Fruit fly (Drosophila melanogaster) whole organism, prepupa: ENCODE data around the gene eIF1.
A peak's percentile ranks its signal among the peaks of the same experiment; 100 is the strongest.

ENCODE experiments used
- Blimp-1 ChIP-seq: fragments of 200-800 bp; sonication (Bioruptor generic); optimal IDR thresholded peaks from 3 replicates; lab custom pipeline; 2017; ENCODE audit warnings: missing biosample characterization, missing genetic modification characterization, mild to moderate bottlenecking, moderate library complexity, missing genetic modification reagents
- CG10631 ChIP-seq: fragments of 200-800 bp; sonication (Bioruptor generic); optimal IDR thresholded peaks from 2 replicates; lab custom pipeline; 2016; ENCODE audit warnings: missing biosample characterization, missing genetic modification characterization
- CG10669 ChIP-seq: fragments of 200-800 bp; sonication (Bioruptor generic); optimal IDR thresholded peaks from 3 replicates; lab custom pipeline; 2018; ENCODE audit warnings: missing biosample characterization, mild to moderate bottlenecking, missing genetic modification characterization, moderate library complexity
- CG11762 ChIP-seq: fragments of 200-800 bp; sonication (Bioruptor generic); optimal IDR thresholded peaks from 3 replicates; lab custom pipeline; 2016; ENCODE audit warnings: missing biosample characterization, missing genetic modification characterization; ENCODE audit not compliant: insufficient read depth
- CG11902 ChIP-seq: fragments of 200-800 bp; sonication (Bioruptor generic); optimal IDR thresholded peaks from 3 replicates; lab custom pipeline; 2016; ENCODE audit warnings: missing biosample characterization, missing genetic modification characterization
- CG15336 ChIP-seq: fragments of 200-800 bp; sonication (Bioruptor generic); IDR thresholded peaks from 2 replicates; pipeline ENCODE4 v1.3.6; 2022; ENCODE audit warnings: missing biosample characterization, missing genetic modification characterization
- CG1621 ChIP-seq: fragments of 200-800 bp; sonication (Bioruptor generic); optimal IDR thresholded peaks from 3 replicates; lab custom pipeline; 2018; ENCODE audit warnings: missing biosample characterization, mild to moderate bottlenecking, missing genetic modification characterization
- CG16779 ChIP-seq: fragments of 200-800 bp; sonication (Bioruptor generic); optimal IDR thresholded peaks from 3 replicates; lab custom pipeline; 2017; ENCODE audit warnings: missing biosample characterization, mild to moderate bottlenecking, missing genetic modification characterization
- CG31627 ChIP-seq: fragments of 200-800 bp; sonication (Bioruptor generic); optimal IDR thresholded peaks from 3 replicates; lab custom pipeline; 2016; ENCODE audit warnings: missing biosample characterization, missing genetic modification characterization
- CG32006 ChIP-seq: fragments of 200-800 bp; sonication (Bioruptor generic); optimal IDR thresholded peaks from 3 replicates; lab custom pipeline; 2017; ENCODE audit warnings: missing biosample characterization, mild to moderate bottlenecking, missing genetic modification characterization
- CG34406 ChIP-seq: fragments of 200-800 bp; sonication (Bioruptor generic); optimal IDR thresholded peaks from 3 replicates; lab custom pipeline; 2016; ENCODE audit warnings: missing biosample characterization, missing genetic modification characterization
- CG3919 ChIP-seq: fragments of 200-800 bp; sonication (Bioruptor generic); optimal IDR thresholded peaks from 3 replicates; lab custom pipeline; 2016; ENCODE audit warnings: missing biosample characterization, missing genetic modification characterization
- CG4318 ChIP-seq: fragments of 200-800 bp; sonication (Bioruptor generic); optimal IDR thresholded peaks from 3 replicates; lab custom pipeline; 2017; ENCODE audit warnings: missing biosample characterization, mild to moderate bottlenecking, missing genetic modification characterization
- CG6276 ChIP-seq: fragments of 200-800 bp; sonication (Bioruptor generic); optimal IDR thresholded peaks from 2 replicates; lab custom pipeline; 2017; ENCODE audit warnings: missing biosample characterization, mild to moderate bottlenecking, missing genetic modification characterization
- CG6792 ChIP-seq: fragments of 200-800 bp; sonication (Bioruptor generic); optimal IDR thresholded peaks from 3 replicates; lab custom pipeline; 2016; ENCODE audit warnings: missing biosample characterization, missing genetic modification characterization
- CG6808 ChIP-seq: fragments of 200-800 bp; sonication (Bioruptor generic); optimal IDR thresholded peaks from 3 replicates; lab custom pipeline; 2017; ENCODE audit warnings: missing biosample characterization, missing genetic modification characterization, mild to moderate bottlenecking, moderate library complexity, missing genetic modification reagents
- CG6854 ChIP-seq: fragments of 200-800 bp; sonication (Bioruptor generic); optimal IDR thresholded peaks from 2 replicates; lab custom pipeline; 2017; ENCODE audit warnings: missing biosample characterization, mild to moderate bottlenecking, missing genetic modification characterization
- CG8119 ChIP-seq: fragments of 200-800 bp; sonication (Bioruptor generic); IDR thresholded peaks from 3 replicates; pipeline ENCODE4 v1.3.6; 2022; ENCODE audit warnings: missing biosample characterization, missing genetic modification characterization
- CG8319 ChIP-seq: fragments of 200-800 bp; sonication (Bioruptor generic); optimal IDR thresholded peaks from 3 replicates; lab custom pipeline; 2016; ENCODE audit warnings: missing biosample characterization, missing genetic modification characterization
- CG8632 ChIP-seq: fragments of 200-800 bp; sonication (Bioruptor generic); optimal IDR thresholded peaks from 3 replicates; lab custom pipeline; 2016; ENCODE audit warnings: missing biosample characterization, missing genetic modification characterization
- Eip75B ChIP-seq: fragments of 200-800 bp; sonication (Bioruptor generic); optimal IDR thresholded peaks from 3 replicates; lab custom pipeline; 2016; ENCODE audit warnings: missing biosample characterization, missing genetic modification characterization
- Eip78C ChIP-seq: fragments of 200-800 bp; sonication (Bioruptor generic); peaks from one replicate; lab custom pipeline; 2016; ENCODE audit warnings: missing biosample characterization, missing genetic modification characterization
- Eip93F ChIP-seq: fragments of 200-800 bp; sonication (Bioruptor generic); optimal IDR thresholded peaks from 2 replicates; lab custom pipeline; 2016; ENCODE audit warnings: missing biosample characterization, mild to moderate bottlenecking, missing genetic modification characterization
- Ets21C ChIP-seq: fragments of 200-800 bp; sonication (Bioruptor generic); optimal IDR thresholded peaks from 3 replicates; lab custom pipeline; 2016; ENCODE audit warnings: missing biosample characterization, missing genetic modification characterization
- Ets96B ChIP-seq: fragments of 200-800 bp; optimal IDR thresholded peaks from 2 replicates; lab custom pipeline; 2019; ENCODE audit warnings: missing biosample characterization, mild to moderate bottlenecking, missing genetic modification characterization, moderate library complexity
- Hr39 ChIP-seq: fragments of 200-800 bp; sonication (Bioruptor generic); optimal IDR thresholded peaks from 2 replicates; lab custom pipeline; 2016; ENCODE audit warnings: missing biosample characterization, missing genetic modification characterization
- Lpt ChIP-seq: fragments of 200-800 bp; sonication (Bioruptor generic); optimal IDR thresholded peaks from 3 replicates; lab custom pipeline; 2016; ENCODE audit warnings: missing biosample characterization, missing genetic modification characterization
- Met ChIP-seq: fragments of 200-800 bp; sonication (Bioruptor generic); optimal IDR thresholded peaks from 3 replicates; lab custom pipeline; 2016; ENCODE audit warnings: missing biosample characterization, missing genetic modification characterization
- Smox ChIP-seq: fragments of 200-800 bp; sonication (Bioruptor generic); optimal IDR thresholded peaks from 3 replicates; lab custom pipeline; 2016; ENCODE audit warnings: missing biosample characterization, missing genetic modification characterization
- Sox102F ChIP-seq: fragments of 200-800 bp; sonication (Bioruptor generic); optimal IDR thresholded peaks from 2 replicates; lab custom pipeline; 2016; ENCODE audit warnings: missing biosample characterization, mild to moderate bottlenecking, missing genetic modification characterization
- Sox14 ChIP-seq: fragments of 200-800 bp; sonication (Bioruptor generic); optimal IDR thresholded peaks from 3 replicates; lab custom pipeline; 2016; ENCODE audit warnings: missing biosample characterization, missing genetic modification characterization
- Sox15 ChIP-seq: fragments of 200-800 bp; sonication (Bioruptor generic); optimal IDR thresholded peaks from 3 replicates; lab custom pipeline; 2016; ENCODE audit warnings: missing biosample characterization, missing genetic modification characterization
- achi ChIP-seq: fragments of 200-800 bp; sonication (Bioruptor generic); optimal IDR thresholded peaks from 3 replicates; lab custom pipeline; 2016; ENCODE audit warnings: missing biosample characterization, missing genetic modification characterization
- acj6 ChIP-seq: fragments of 200-800 bp; sonication (Bioruptor generic); optimal IDR thresholded peaks from 3 replicates; lab custom pipeline; 2016; ENCODE audit warnings: missing biosample characterization, missing genetic modification characterization
- cyc ChIP-seq: fragments of 200-800 bp; sonication (Bioruptor generic); optimal IDR thresholded peaks from 3 replicates; lab custom pipeline; 2016; ENCODE audit warnings: missing biosample characterization, missing genetic modification characterization
- dac ChIP-seq: fragments of 200-800 bp; sonication (Bioruptor generic); optimal IDR thresholded peaks from 2 replicates; lab custom pipeline; 2017; ENCODE audit warnings: missing biosample characterization, mild to moderate bottlenecking, missing genetic modification characterization
- dsx ChIP-seq: fragments of 200-800 bp; optimal IDR thresholded peaks from 3 replicates; lab custom pipeline; 2019; ENCODE audit warnings: missing biosample characterization, mild to moderate bottlenecking, missing genetic modification characterization, moderate library complexity; ENCODE audit not compliant: poor library complexity, severe bottlenecking
- eg ChIP-seq: fragments of 200-800 bp; sonication (Bioruptor generic); IDR thresholded peaks from 3 replicates; pipeline ENCODE4 v1.3.6; 2022; ENCODE audit warnings: missing biosample characterization, missing genetic modification characterization
- esn ChIP-seq: fragments of 200-800 bp; sonication (Bioruptor generic); optimal IDR thresholded peaks from 2 replicates; lab custom pipeline; 2016; ENCODE audit warnings: missing biosample characterization, mild to moderate bottlenecking, missing genetic modification characterization, moderate library complexity
- fd59A ChIP-seq: fragments of 200-800 bp; sonication (Bioruptor generic); optimal IDR thresholded peaks from 2 replicates; lab custom pipeline; 2017; ENCODE audit warnings: missing biosample characterization, mild to moderate bottlenecking, missing genetic modification characterization, missing genetic modification reagents
- fd85E ChIP-seq: fragments of 200-800 bp; sonication (Bioruptor generic); optimal IDR thresholded peaks from 3 replicates; lab custom pipeline; 2016; ENCODE audit warnings: missing biosample characterization, missing genetic modification characterization
- fkh ChIP-seq: fragments of 200-800 bp; sonication (Bioruptor generic); optimal IDR thresholded peaks from 3 replicates; lab custom pipeline; 2017; ENCODE audit warnings: missing biosample characterization, mild to moderate bottlenecking, missing genetic modification characterization, moderate library complexity
- lz ChIP-seq: fragments of 200-800 bp; sonication (Bioruptor generic); optimal IDR thresholded peaks from 3 replicates; lab custom pipeline; 2016; ENCODE audit warnings: missing biosample characterization, missing genetic modification characterization
- salr ChIP-seq, 2 experiments: fragments of 200-800 bp; sonication (Bioruptor generic); optimal IDR thresholded peaks; 3 replicates each; lab custom pipeline; 2016 to 2018; ENCODE audit warnings: missing biosample characterization in 2 of 2, missing genetic modification characterization in 2 of 2, mild to moderate bottlenecking in 1 of 2
- spab ChIP-seq: fragments of 200-800 bp; sonication (Bioruptor generic); optimal IDR thresholded peaks from 2 replicates; lab custom pipeline; 2017; ENCODE audit warnings: missing biosample characterization, mild to moderate bottlenecking, missing genetic modification characterization, missing genetic modification reagents
- ss ChIP-seq, 2 experiments: fragments of 200-800 bp; sonication (Bioruptor generic); optimal IDR thresholded peaks; 2 replicates in 1 of 2; 3 replicates in 1 of 2; lab custom pipeline; 2017 to 2018; ENCODE audit warnings: mild to moderate bottlenecking in 2 of 2, missing biosample characterization in 2 of 2, missing genetic modification characterization in 2 of 2, moderate library complexity in 1 of 2
- svp ChIP-seq: fragments of 200-800 bp; sonication (Bioruptor generic); peaks from one replicate; lab custom pipeline; 2016; ENCODE audit warnings: missing biosample characterization, missing genetic modification characterization
- topi ChIP-seq: fragments of 200-800 bp; sonication (Bioruptor generic); optimal IDR thresholded peaks from 3 replicates; lab custom pipeline; 2016; ENCODE audit warnings: missing biosample characterization, missing genetic modification characterization

Gene eIF1

DNA sequence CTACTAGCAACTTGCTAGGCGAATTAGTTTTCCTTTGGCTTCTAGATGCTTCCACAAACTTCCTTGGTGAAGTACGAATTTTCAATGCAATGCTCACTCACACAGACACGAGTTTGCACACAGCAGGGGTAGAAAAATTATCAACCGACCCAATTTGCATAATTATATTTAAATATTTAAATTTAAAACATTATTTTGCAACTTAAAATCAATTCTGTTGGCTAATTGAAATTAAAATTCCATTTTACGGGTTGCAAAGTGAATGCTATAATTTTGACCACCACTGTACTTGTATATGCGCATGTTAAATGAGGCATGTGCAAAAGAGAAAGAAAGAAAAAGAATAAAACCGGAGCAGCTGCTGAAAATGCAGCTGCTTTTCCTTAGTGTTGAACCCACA is 29.1 kb upstream of the eIF1 start (continued):
- TF ChIP-seq CG10631 (GFP tag; lab: Kevin White, UChicago) (peak; percentile 98), CG16779 (peak; percentile 93), Met (peak; percentile 97), achi (peak; percentile 98), eg (GFP tag; lab: Robert Waterston, UW) (peak; percentile 99), CG8119 (GFP tag; lab: Robert Waterston, UW) (peak; percentile 98), acj6 (GFP tag; lab: Kevin White, UChicago) (peak; percentile 97), Sox15 (GFP tag; lab: Kevin White, UChicago) (peak; percentile 88), CG4318 (GFP tag; lab: Kevin White, UChicago) (peak; percentile 94), CG1621 (tag; lab: Kevin White, UChicago) (peak; percentile 92), CG6792 (GFP tag; lab: Kevin White, UChicago) (peak; percentile 95), CG34406 (GFP tag; lab: Kevin White, UChicago) (peak; percentile 98), Eip78C (peak; percentile 98), CG3919 (peak; percentile 98), Sox14 (GFP tag; lab: Kevin White, UChicago) (peak; percentile 94), ss (GFP tag; optimal IDR thresholded peaks at IDR 0.05; lab: Kevin White, UChicago) (peak; percentile 69 to 83), CG6276 (GFP tag; lab: Kevin White, UChicago) (peak; percentile 98), CG8319 (GFP tag; lab: Kevin White, UChicago) (peak; percentile 94), CG32006 (GFP tag; lab: Kevin White, UChicago) (peak; percentile 99), cyc (GFP tag; lab: Kevin White, UChicago) (peak; percentile 95), CG15336 (peak; percentile 99), CG6854 (peak; percentile 74), fd85E (GFP tag; lab: Kevin White, UChicago) (peak; percentile 93), salr (GFP tag; optimal IDR thresholded peaks at IDR 0.05; lab: Kevin White, UChicago) (peak; percentile 89 to 97)
- TF ChIP-seq, all 60 proteins: peak for 59

DNA sequence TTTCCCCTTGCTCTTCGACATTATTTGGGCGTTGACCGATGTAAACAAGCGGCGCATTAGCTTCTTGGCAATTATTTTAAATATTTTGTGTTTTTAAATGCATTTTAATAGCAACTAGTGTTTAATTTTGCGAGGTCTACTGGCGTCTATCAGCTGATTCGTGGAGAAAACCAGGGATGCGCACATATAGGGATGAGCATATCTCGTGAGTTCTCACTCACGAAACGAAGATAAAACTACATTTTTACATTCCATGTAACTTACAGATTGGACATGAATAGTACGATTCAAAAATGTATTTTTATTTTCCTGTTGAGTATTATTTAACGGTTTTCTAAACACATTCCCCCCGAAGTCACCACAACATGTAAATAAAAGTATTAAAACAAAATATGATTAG is 25.7 kb upstream of the eIF1 start, which contains the start of gene CG14966:
TSS of gene CG14966 (minus strand) at position 168 of the 400 bp plus-strand sequence.
- TF ChIP-seq CG1621 (tag; lab: Kevin White, UChicago) (no peak), cyc (GFP tag; lab: Kevin White, UChicago) (peak; percentile 17), CG10669 (no peak), CG11762 (no peak), CG6276 (GFP tag; lab: Kevin White, UChicago) (no peak), lz (peak; percentile 38), Blimp-1 (GFP tag; lab: Kevin White, UChicago) (no peak), CG11902 (GFP tag; lab: Kevin White, UChicago) (no peak), CG3919 (no peak), CG4318 (GFP tag; lab: Kevin White, UChicago) (no peak), Sox14 (GFP tag; lab: Kevin White, UChicago) (peak; percentile 29), dac (GFP tag; lab: Kevin White, UChicago) (no peak), Sox102F (GFP tag; lab: Kevin White, UChicago) (no peak), dsx (peak; percentile 9), CG31627 (GFP tag; lab: Kevin White, UChicago) (peak; percentile 28), CG34406 (GFP tag; lab: Kevin White, UChicago) (no peak), spab (GFP tag; lab: Kevin White, UChicago) (no peak), CG6854 (peak; percentile 26), Smox (GFP tag; lab: Kevin White, UChicago) (peak; percentile 31), Hr39 (GFP tag; lab: Kevin White, UChicago) (peak; percentile 20), fkh (GFP tag; lab: Kevin White, UChicago) (no peak), CG8632 (no peak), Ets96B (tag; lab: Kevin White, UChicago) (no peak), Lpt (no peak), Sox15 (GFP tag; lab: Kevin White, UChicago) (no peak), Eip78C (peak; percentile 56), Ets21C (GFP tag; lab: Kevin White, UChicago) (peak; percentile 5), svp (GFP tag; lab: Kevin White, UChicago) (peak; percentile 65), fd59A (GFP tag; lab: Kevin White, UChicago) (no peak), CG15336 (no peak), esn (peak; percentile 45), topi (GFP tag; lab: Kevin White, UChicago) (peak; percentile 33), salr (GFP tag; optimal IDR thresholded peaks at IDR 0.05; lab: Kevin White, UChicago) (no peak), Eip93F (GFP tag; lab: Kevin White, UChicago) (no peak), acj6 (GFP tag; lab: Kevin White, UChicago) (no peak), Met (no peak), CG6808 (GFP tag; lab: Kevin White, UChicago) (peak; percentile 3), achi (no peak), Eip75B (no peak)
